Fruit fly (Drosophila melanogaster) Kc167 (cell line): ENCODE results near the gene CG34250.

ENCODE experiments used
- Myc ChIP-seq: fragments of >200 bp; optimal IDR thresholded peaks from 2 replicates; lab custom pipeline; 2017; ENCODE audit warnings: missing external identifiers
- Sin3A ChIP-seq: fragments of >200 bp; optimal IDR thresholded peaks from 2 replicates; lab custom pipeline; 2018; ENCODE audit warnings: missing external identifiers
- h ChIP-seq: fragments of >200 bp; optimal IDR thresholded peaks from 3 replicates; lab custom pipeline; 2018; ENCODE audit warnings: missing external identifiers
- insv ChIP-seq: fragments of >200 bp; optimal IDR thresholded peaks from 3 replicates; lab custom pipeline; 2018; ENCODE audit warnings: missing external identifiers
- psq ChIP-seq: fragments of >200 bp; optimal IDR thresholded peaks from 2 replicates; lab custom pipeline; 2017; ENCODE audit warnings: missing external identifiers
- ttk ChIP-seq: sonication (Bioruptor generic); optimal IDR thresholded peaks from 2 replicates; lab custom pipeline; 2017; ENCODE audit warnings: missing external identifiers

CG34250 gene

dm6 chr3L:17444569-17444968 is 31.5 kb upstream of the CG34250 start:
- TF ChIP-seq psq (lab: Kevin White, UChicago): no peak
- no peak for TF ChIP-seq Myc
- TF ChIP-seq Sin3A (lab: Kevin White, UChicago): no peak
- TF ChIP-seq h: no peak
- no peak for TF ChIP-seq ttk (lab: Kevin White, UChicago)
- no peak for TF ChIP-seq insv (lab: Kevin White, UChicago)

- no peak for TF ChIP-seq h
- TF ChIP-seq ttk (lab: Kevin White, UChicago): no peak
- no peak for TF ChIP-seq insv (lab: Kevin White, UChicago)
- TF ChIP-seq Myc: no peak
- no peak for TF ChIP-seq psq (lab: Kevin White, UChicago)
- TF ChIP-seq Sin3A (lab: Kevin White, UChicago): no peak
Measured at dm6 chr3L:17445629-17446431, 30.2 kb upstream of the CG34250 start.

dm6 chr3L:17447881-17448280 is 28.1 kb upstream of the CG34250 start:
- TF ChIP-seq Myc: no peak
- no peak for TF ChIP-seq ttk (lab: Kevin White, UChicago)
- TF ChIP-seq insv (lab: Kevin White, UChicago): no peak
- TF ChIP-seq psq (lab: Kevin White, UChicago): no peak
- no peak for TF ChIP-seq Sin3A (lab: Kevin White, UChicago)
- no peak for TF ChIP-seq h

- TF ChIP-seq Myc: no peak
- TF ChIP-seq ttk (lab: Kevin White, UChicago): no peak
- TF ChIP-seq h: no peak
- TF ChIP-seq Sin3A (lab: Kevin White, UChicago): no peak
- no peak for TF ChIP-seq insv (lab: Kevin White, UChicago)
- TF ChIP-seq psq (lab: Kevin White, UChicago): no peak
Measured at dm6 chr3L:17457695-17458242, 18.3 kb upstream of the CG34250 start.

- no peak for TF ChIP-seq ttk (lab: Kevin White, UChicago)
- TF ChIP-seq h: no peak
- no peak for TF ChIP-seq psq (lab: Kevin White, UChicago)
- no peak for TF ChIP-seq Myc
- no peak for TF ChIP-seq Sin3A (lab: Kevin White, UChicago)
- no peak for TF ChIP-seq insv (lab: Kevin White, UChicago)
Measured at dm6 chr3L:17458856-17459518, 17.0 kb upstream of the CG34250 start.

dm6 chr3L:17461369-17462012 is 14.5 kb upstream of the CG34250 start:
- TF ChIP-seq h: no peak
- TF ChIP-seq insv (lab: Kevin White, UChicago): no peak
- TF ChIP-seq Sin3A (lab: Kevin White, UChicago): no peak
- no peak for TF ChIP-seq Myc
- TF ChIP-seq psq (lab: Kevin White, UChicago): no peak
- no peak for TF ChIP-seq ttk (lab: Kevin White, UChicago)

dm6 chr3L:17462474-17462873 is 13.5 kb upstream of the CG34250 start:
- TF ChIP-seq ttk (lab: Kevin White, UChicago) (no peak), Myc (no peak), Sin3A (lab: Kevin White, UChicago) (no peak), psq (lab: Kevin White, UChicago) (no peak), insv (lab: Kevin White, UChicago) (no peak), h (no peak)

- TF ChIP-seq insv (lab: Kevin White, UChicago) (no peak), h (no peak), Sin3A (lab: Kevin White, UChicago) (no peak), Myc (no peak)
Measured at dm6 chr3L:17465804-17466203, 10.2 kb upstream of the CG34250 start, which contains the start of gene QIL1. QIL1 (plus strand) TSS chr3L:17465945.

dm6 chr3L:17470110-17470509 is 5.9 kb upstream of the CG34250 start, which contains the start of gene SecCl:
SecCl (plus strand) TSS chr3L:17470127.
- TF ChIP-seq ttk (lab: Kevin White, UChicago) (no peak), psq (lab: Kevin White, UChicago) (no peak), insv (lab: Kevin White, UChicago) (no peak), h (no peak), Sin3A (lab: Kevin White, UChicago) (no peak), Myc (no peak)

- TF ChIP-seq h: no peak
- TF ChIP-seq psq (lab: Kevin White, UChicago): no peak
- TF ChIP-seq Myc: no peak
- no peak for TF ChIP-seq insv (lab: Kevin White, UChicago)
- no peak for TF ChIP-seq ttk (lab: Kevin White, UChicago)
Measured at dm6 chr3L:17473889-17474288, 2.1 kb upstream of the CG34250 start.

- TF ChIP-seq Myc: no peak
- TF ChIP-seq insv (lab: Kevin White, UChicago): no peak
- no peak for TF ChIP-seq psq (lab: Kevin White, UChicago)
- no peak for TF ChIP-seq ttk (lab: Kevin White, UChicago)
- TF ChIP-seq h: no peak
- TF ChIP-seq Sin3A (lab: Kevin White, UChicago): no peak
Measured at dm6 chr3L:17474711-17475451, 1.1 kb upstream of the CG34250 start, which contains the start of the genes UQCR-Q and CG46525. UQCR-Q (plus strand) TSS chr3L:17474761. CG46525 (plus strand) TSS chr3L:17475220.
